Worm (Caenorhabditis elegans) whole organism, early embryonic: ENCODE measurements around the gene T10B10.8.

Experiments used
- F13C5.2 ChIP-seq: sonication (generic microtip); optimal IDR thresholded peaks from 2 replicates; lab custom pipeline; 2017; ENCODE audit warnings: mild to moderate bottlenecking, missing genetic modification characterization, inconsistent platforms, missing compliant biosample characterization
- aly-1 ChIP-seq: sonication (generic microtip); optimal IDR thresholded peaks from 2 replicates; lab custom pipeline; 2016; ENCODE audit warnings: missing genetic modification characterization, missing compliant biosample characterization
- ama-1 ChIP-seq: fragments of 150-350 bp; optimal IDR thresholded peaks from 2 replicates; lab custom pipeline; 2014
- ceh-36 ChIP-seq: sonication (generic microtip); optimal IDR thresholded peaks from 2 replicates; lab custom pipeline; 2016; ENCODE audit warnings: missing genetic modification characterization, inconsistent platforms, missing compliant biosample characterization
- ets-7 ChIP-seq: sonication (generic microtip); optimal IDR thresholded peaks from 2 replicates; lab custom pipeline; 2016; ENCODE audit warnings: missing genotype, missing genetic modification characterization, missing compliant biosample characterization
- flt-1 ChIP-seq: fragments of 200-800 bp; sonication (Bioruptor generic); IDR thresholded peaks from 2 replicates; pipeline ENCODE4 v1.3.6; 2022; ENCODE audit warnings: missing genetic modification characterization, missing compliant biosample characterization
- hmbx-1 ChIP-seq: sonication (generic microtip); optimal IDR thresholded peaks from 2 replicates; lab custom pipeline; 2016; ENCODE audit warnings: mild to moderate bottlenecking, missing genetic modification characterization, missing compliant biosample characterization
- hmg-4 ChIP-seq: fragments of 200-800 bp; sonication (Bioruptor generic); optimal IDR thresholded peaks from 2 replicates; lab custom pipeline; 2018; ENCODE audit warnings: mild to moderate bottlenecking, missing genetic modification characterization, missing compliant biosample characterization
- hnd-1 ChIP-seq: sonication (generic microtip); optimal IDR thresholded peaks from 2 replicates; lab custom pipeline; 2016; ENCODE audit warnings: missing genetic modification characterization, missing compliant biosample characterization
- scrt-1 ChIP-seq: fragments of 200-800 bp; sonication (Bioruptor generic); IDR thresholded peaks from 2 replicates; pipeline ENCODE4 v1.3.6; 2022; ENCODE audit warnings: missing genetic modification characterization, missing compliant biosample characterization
- sea-1 ChIP-seq: fragments of 200-800 bp; sonication (Bioruptor generic); conservative IDR thresholded peaks from 2 replicates; pipeline ENCODE4 v1.3.6; 2022; ENCODE audit warnings: missing genetic modification characterization, missing compliant biosample characterization
- tbx-37 ChIP-seq: fragments of 200-800 bp; sonication (Bioruptor generic); conservative IDR thresholded peaks from 2 replicates; pipeline ENCODE4 v1.3.6; 2022; ENCODE audit warnings: missing genetic modification reagents, missing genetic modification characterization, missing compliant biosample characterization

ce11 chrX:15112172-15112571 is 53.9 kb downstream of the T10B10.8 start:
- TF ChIP-seq ceh-36 (tag; lab: Kevin White, UChicago) (no peak), scrt-1 (GFP tag; lab: Robert Waterston, UW) (no peak), tbx-37 (GFP tag; lab: Robert Waterston, UW) (no peak), ama-1 (no peak), ets-7 (tag; lab: Kevin White, UChicago) (no peak), hmbx-1 (tag; lab: Kevin White, UChicago) (no peak), F13C5.2 (tag; lab: Kevin White, UChicago) (no peak), flt-1 (GFP tag; lab: Robert Waterston, UW) (no peak), sea-1 (GFP tag; lab: Robert Waterston, UW) (no peak), aly-1 (tag; lab: Kevin White, UChicago) (no peak), hmg-4 (GFP tag; lab: Kevin White, UChicago) (no peak), hnd-1 (tag; lab: Kevin White, UChicago) (no peak)
